Fruit fly (Drosophila melanogaster): ENCODE data around the gene CG5958.

Gene CG5958

DNA sequence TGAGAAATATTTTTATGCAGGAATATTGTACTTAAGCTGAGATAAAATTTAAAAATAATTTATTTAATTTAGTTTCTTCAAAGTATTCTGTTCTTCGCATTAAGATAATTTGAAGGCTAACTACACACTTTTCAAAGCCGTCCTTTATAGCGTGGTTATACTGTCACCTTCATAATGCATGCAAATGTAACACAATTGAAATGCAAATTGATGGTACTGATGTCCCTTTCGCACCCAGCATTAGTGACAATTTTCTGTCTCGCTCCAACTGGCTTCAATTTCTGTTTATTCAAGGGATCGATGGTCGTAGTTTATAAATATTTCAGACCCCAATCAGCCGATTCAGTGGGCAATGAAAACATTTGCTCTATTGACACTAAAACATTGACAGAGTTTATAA is 5.2 kb upstream of the CG5958 start:
- TF ChIP-seq Sry-β (GFP tag; optimal IDR thresholded peaks at IDR 0.05): no peak
- TF ChIP-seq emc (GFP tag; optimal IDR thresholded peaks at IDR 0.05): no peak
- TF ChIP-seq psq (GFP tag; optimal IDR thresholded peaks at IDR 0.05): no peak
- TF ChIP-seq Hsf (GFP tag; optimal IDR thresholded peaks at IDR 0.05): no peak
- 0 out of 2 replicates have a peak, but pooled peaks have one; percentile 21 for TF ChIP-seq CG31441 (GFP tag; IDR thresholded peaks at IDR 0.05)
- no peak for TF ChIP-seq CG4424 (GFP tag; optimal IDR thresholded peaks at IDR 0.05)
- 0 out of 2 replicates have a peak, but pooled peaks have one; percentile 20 for TF ChIP-seq Xrp1 (GFP tag; IDR thresholded peaks at IDR 0.05)
- peak; percentile 60 for TF ChIP-seq sens (GFP tag)
- no peak for TF ChIP-seq Atf3 (GFP tag; optimal IDR thresholded peaks at IDR 0.05)
- peak; percentile 60 for TF ChIP-seq Med (GFP tag)
- no peak for TF ChIP-seq CG12071 (GFP tag; optimal IDR thresholded peaks at IDR 0.05)
- no peak for TF ChIP-seq CG1832 (GFP tag; optimal IDR thresholded peaks at IDR 0.05)
- TF ChIP-seq CG14667 (GFP tag; IDR thresholded peaks at IDR 0.05): no peak
- peak; percentile 19 for TF ChIP-seq gem (tag; optimal IDR thresholded peaks at IDR 0.05)
- no peak for TF ChIP-seq gsb (GFP tag; IDR thresholded peaks at IDR 0.05)
- no peak for TF ChIP-seq ro (GFP tag; IDR thresholded peaks at IDR 0.05)
- TF ChIP-seq B-H2 (GFP tag; optimal IDR thresholded peaks at IDR 0.05): no peak
- TF ChIP-seq stc (GFP tag; IDR thresholded peaks at IDR 0.05): no peak
- TF ChIP-seq Stat92E (GFP tag; optimal IDR thresholded peaks at IDR 0.05): no peak
- no peak for TF ChIP-seq BEAF-32 (GFP tag; optimal IDR thresholded peaks at IDR 0.05)
- no peak for TF ChIP-seq CG10959 (GFP tag; IDR thresholded peaks at IDR 0.05)
- TF ChIP-seq zen2 (GFP tag; IDR thresholded peaks at IDR 0.05; ENCODE audit: partially characterized antibody): no peak
- TF ChIP-seq so (GFP tag; IDR thresholded peaks at IDR 0.05): no peak
- peak; percentile 32 for TF ChIP-seq CG11504 (tag; optimal IDR thresholded peaks at IDR 0.05)
- TF ChIP-seq hkb (optimal IDR thresholded peaks at IDR 0.05): no peak
- TF ChIP-seq hkb (GFP tag; IDR thresholded peaks at IDR 0.05): no peak
- peak; percentile 78 for TF ChIP-seq vvl (GFP tag; IDR thresholded peaks at IDR 0.05)
- TF ChIP-seq CG13894 (tag; optimal IDR thresholded peaks at IDR 0.05): no peak
- TF ChIP-seq CG17186 (GFP tag; optimal IDR thresholded peaks at IDR 0.05): no peak
- TF ChIP-seq mld (GFP tag; IDR thresholded peaks at IDR 0.05; ENCODE audit: partially characterized antibody): no peak
- TF ChIP-seq grau (tag; optimal IDR thresholded peaks at IDR 0.05): peak; percentile 50
- TF ChIP-seq CG12659 (GFP tag; optimal IDR thresholded peaks at IDR 0.05): no peak
- TF ChIP-seq pfk (GFP tag; optimal IDR thresholded peaks at IDR 0.05): no peak
- no peak for TF ChIP-seq Hmx (GFP tag; optimal IDR thresholded peaks at IDR 0.05)
- no peak for TF ChIP-seq kni (GFP tag; optimal IDR thresholded peaks at IDR 0.05)
- TF ChIP-seq CG6272 (GFP tag; IDR thresholded peaks at IDR 0.05): no peak
- no peak for TF ChIP-seq Dad (GFP tag; optimal IDR thresholded peaks at IDR 0.05)
- no peak for TF ChIP-seq CG8478 (optimal IDR thresholded peaks at IDR 0.05)
- no peak for TF ChIP-seq CG4617 (GFP tag; optimal IDR thresholded peaks at IDR 0.05; ENCODE audit: borderline replicate concordance)
- TF ChIP-seq Atf-2 (GFP tag; optimal IDR thresholded peaks at IDR 0.05): no peak
- TF ChIP-seq CG7928 (GFP tag; optimal IDR thresholded peaks at IDR 0.05): no peak
- no peak for TF ChIP-seq CG5180 (GFP tag; optimal IDR thresholded peaks at IDR 0.05)
- no peak for TF ChIP-seq CG5245 (GFP tag; optimal IDR thresholded peaks at IDR 0.05)
- TF ChIP-seq Atf6 (GFP tag; IDR thresholded peaks at IDR 0.05): no peak
- peak; percentile 14 for TF ChIP-seq ATbp (GFP tag; optimal IDR thresholded peaks at IDR 0.05)
- no peak for TF ChIP-seq Spps (tag; optimal IDR thresholded peaks at IDR 0.05)
- TF ChIP-seq lola (GFP tag; optimal IDR thresholded peaks at IDR 0.05): no peak
- TF ChIP-seq CTCF (GFP tag; optimal IDR thresholded peaks at IDR 0.05): no peak
- no peak for TF ChIP-seq unc-4 (GFP tag; IDR thresholded peaks at IDR 0.05; ENCODE audit: partially characterized antibody)
- no peak for TF ChIP-seq fd64A (GFP tag; optimal IDR thresholded peaks at IDR 0.05)
